Fruit fly (Drosophila melanogaster) whole organism, prepupa: ENCODE data around the gene kibra.
A peak's percentile ranks its signal among the peaks of the same experiment; 100 is the strongest.

Experiments used
- Blimp-1 ChIP-seq: fragments of 200-800 bp; sonication (Bioruptor generic); optimal IDR thresholded peaks from 3 replicates; lab custom pipeline; 2017; ENCODE audit warnings: missing biosample characterization, missing genetic modification characterization, mild to moderate bottlenecking, moderate library complexity, missing genetic modification reagents
- CG10631 ChIP-seq: fragments of 200-800 bp; sonication (Bioruptor generic); optimal IDR thresholded peaks from 2 replicates; lab custom pipeline; 2016; ENCODE audit warnings: missing biosample characterization, missing genetic modification characterization
- CG11294 ChIP-seq: fragments of 200-800 bp; sonication (Bioruptor generic); IDR thresholded peaks from 2 replicates; pipeline ENCODE4 v1.3.6; 2022; ENCODE audit warnings: missing biosample characterization, missing genetic modification characterization
- CG11762 ChIP-seq: fragments of 200-800 bp; sonication (Bioruptor generic); optimal IDR thresholded peaks from 3 replicates; lab custom pipeline; 2016; ENCODE audit warnings: missing biosample characterization, missing genetic modification characterization; ENCODE audit not compliant: insufficient read depth
- CG11902 ChIP-seq: fragments of 200-800 bp; sonication (Bioruptor generic); optimal IDR thresholded peaks from 3 replicates; lab custom pipeline; 2016; ENCODE audit warnings: missing biosample characterization, missing genetic modification characterization
- CG15336 ChIP-seq: fragments of 200-800 bp; sonication (Bioruptor generic); IDR thresholded peaks from 2 replicates; pipeline ENCODE4 v1.3.6; 2022; ENCODE audit warnings: missing biosample characterization, missing genetic modification characterization
- CG1621 ChIP-seq: fragments of 200-800 bp; sonication (Bioruptor generic); optimal IDR thresholded peaks from 3 replicates; lab custom pipeline; 2018; ENCODE audit warnings: missing biosample characterization, mild to moderate bottlenecking, missing genetic modification characterization
- CG16779 ChIP-seq: fragments of 200-800 bp; sonication (Bioruptor generic); optimal IDR thresholded peaks from 3 replicates; lab custom pipeline; 2017; ENCODE audit warnings: missing biosample characterization, mild to moderate bottlenecking, missing genetic modification characterization
- CG31627 ChIP-seq: fragments of 200-800 bp; sonication (Bioruptor generic); optimal IDR thresholded peaks from 3 replicates; lab custom pipeline; 2016; ENCODE audit warnings: missing biosample characterization, missing genetic modification characterization
- CG32006 ChIP-seq: fragments of 200-800 bp; sonication (Bioruptor generic); optimal IDR thresholded peaks from 3 replicates; lab custom pipeline; 2017; ENCODE audit warnings: missing biosample characterization, mild to moderate bottlenecking, missing genetic modification characterization
- CG34406 ChIP-seq: fragments of 200-800 bp; sonication (Bioruptor generic); optimal IDR thresholded peaks from 3 replicates; lab custom pipeline; 2016; ENCODE audit warnings: missing biosample characterization, missing genetic modification characterization
- CG3919 ChIP-seq: fragments of 200-800 bp; sonication (Bioruptor generic); optimal IDR thresholded peaks from 3 replicates; lab custom pipeline; 2016; ENCODE audit warnings: missing biosample characterization, missing genetic modification characterization
- CG4318 ChIP-seq: fragments of 200-800 bp; sonication (Bioruptor generic); optimal IDR thresholded peaks from 3 replicates; lab custom pipeline; 2017; ENCODE audit warnings: missing biosample characterization, mild to moderate bottlenecking, missing genetic modification characterization
- CG6163 ChIP-seq: fragments of 200-800 bp; sonication (Bioruptor generic); IDR thresholded peaks from 3 replicates; pipeline ENCODE4 v1.3.6; 2022; ENCODE audit warnings: missing biosample characterization, missing genetic modification characterization
- CG6276 ChIP-seq: fragments of 200-800 bp; sonication (Bioruptor generic); optimal IDR thresholded peaks from 2 replicates; lab custom pipeline; 2017; ENCODE audit warnings: missing biosample characterization, mild to moderate bottlenecking, missing genetic modification characterization
- CG6792 ChIP-seq: fragments of 200-800 bp; sonication (Bioruptor generic); optimal IDR thresholded peaks from 3 replicates; lab custom pipeline; 2016; ENCODE audit warnings: missing biosample characterization, missing genetic modification characterization
- CG6808 ChIP-seq: fragments of 200-800 bp; sonication (Bioruptor generic); optimal IDR thresholded peaks from 3 replicates; lab custom pipeline; 2017; ENCODE audit warnings: missing biosample characterization, missing genetic modification characterization, mild to moderate bottlenecking, moderate library complexity, missing genetic modification reagents
- CG7368 ChIP-seq: fragments of 200-800 bp; sonication (Bioruptor generic); optimal IDR thresholded peaks from 3 replicates; lab custom pipeline; 2016; ENCODE audit warnings: missing biosample characterization, missing genetic modification characterization
- CG8119 ChIP-seq: fragments of 200-800 bp; sonication (Bioruptor generic); IDR thresholded peaks from 3 replicates; pipeline ENCODE4 v1.3.6; 2022; ENCODE audit warnings: missing biosample characterization, missing genetic modification characterization
- CG8319 ChIP-seq: fragments of 200-800 bp; sonication (Bioruptor generic); optimal IDR thresholded peaks from 3 replicates; lab custom pipeline; 2016; ENCODE audit warnings: missing biosample characterization, missing genetic modification characterization
- CG8632 ChIP-seq: fragments of 200-800 bp; sonication (Bioruptor generic); optimal IDR thresholded peaks from 3 replicates; lab custom pipeline; 2016; ENCODE audit warnings: missing biosample characterization, missing genetic modification characterization
- CG9139 ChIP-seq: fragments of 200-800 bp; sonication (Bioruptor generic); optimal IDR thresholded peaks from 3 replicates; lab custom pipeline; 2017; ENCODE audit warnings: missing biosample characterization, mild to moderate bottlenecking, missing genetic modification characterization
- Eip75B ChIP-seq: fragments of 200-800 bp; sonication (Bioruptor generic); optimal IDR thresholded peaks from 3 replicates; lab custom pipeline; 2016; ENCODE audit warnings: missing biosample characterization, missing genetic modification characterization
- Eip78C ChIP-seq: fragments of 200-800 bp; sonication (Bioruptor generic); peaks from one replicate; lab custom pipeline; 2016; ENCODE audit warnings: missing biosample characterization, missing genetic modification characterization
- Eip93F ChIP-seq: fragments of 200-800 bp; sonication (Bioruptor generic); optimal IDR thresholded peaks from 2 replicates; lab custom pipeline; 2016; ENCODE audit warnings: missing biosample characterization, mild to moderate bottlenecking, missing genetic modification characterization
- Ets21C ChIP-seq: fragments of 200-800 bp; sonication (Bioruptor generic); optimal IDR thresholded peaks from 3 replicates; lab custom pipeline; 2016; ENCODE audit warnings: missing biosample characterization, missing genetic modification characterization
- Ets96B ChIP-seq: fragments of 200-800 bp; optimal IDR thresholded peaks from 2 replicates; lab custom pipeline; 2019; ENCODE audit warnings: missing biosample characterization, mild to moderate bottlenecking, missing genetic modification characterization, moderate library complexity
- Gug ChIP-seq: fragments of 200-800 bp; sonication (Bioruptor generic); IDR thresholded peaks from 2 replicates; pipeline ENCODE4 v1.3.6; 2022; ENCODE audit warnings: missing biosample characterization, missing genetic modification characterization
- Hr38 ChIP-seq: sonication (Bioruptor generic); optimal IDR thresholded peaks from 2 replicates; lab custom pipeline; 2016; ENCODE audit warnings: missing biosample characterization, missing genetic modification characterization
- Hr39 ChIP-seq: fragments of 200-800 bp; sonication (Bioruptor generic); optimal IDR thresholded peaks from 2 replicates; lab custom pipeline; 2016; ENCODE audit warnings: missing biosample characterization, missing genetic modification characterization
- Hr4 ChIP-seq: fragments of 200-800 bp; sonication (Bioruptor generic); optimal IDR thresholded peaks from 3 replicates; lab custom pipeline; 2016; ENCODE audit warnings: missing biosample characterization, missing genetic modification characterization
- Lpt ChIP-seq: fragments of 200-800 bp; sonication (Bioruptor generic); optimal IDR thresholded peaks from 3 replicates; lab custom pipeline; 2016; ENCODE audit warnings: missing biosample characterization, missing genetic modification characterization
- OdsH ChIP-seq: fragments of 200-800 bp; sonication (Bioruptor generic); optimal IDR thresholded peaks from 3 replicates; lab custom pipeline; 2016; ENCODE audit warnings: missing biosample characterization, missing genetic modification characterization
- Sox102F ChIP-seq: fragments of 200-800 bp; sonication (Bioruptor generic); optimal IDR thresholded peaks from 2 replicates; lab custom pipeline; 2016; ENCODE audit warnings: missing biosample characterization, mild to moderate bottlenecking, missing genetic modification characterization
- Sox14 ChIP-seq: fragments of 200-800 bp; sonication (Bioruptor generic); optimal IDR thresholded peaks from 3 replicates; lab custom pipeline; 2016; ENCODE audit warnings: missing biosample characterization, missing genetic modification characterization
- Sox15 ChIP-seq: fragments of 200-800 bp; sonication (Bioruptor generic); optimal IDR thresholded peaks from 3 replicates; lab custom pipeline; 2016; ENCODE audit warnings: missing biosample characterization, missing genetic modification characterization
- achi ChIP-seq: fragments of 200-800 bp; sonication (Bioruptor generic); optimal IDR thresholded peaks from 3 replicates; lab custom pipeline; 2016; ENCODE audit warnings: missing biosample characterization, missing genetic modification characterization
- acj6 ChIP-seq: fragments of 200-800 bp; sonication (Bioruptor generic); optimal IDR thresholded peaks from 3 replicates; lab custom pipeline; 2016; ENCODE audit warnings: missing biosample characterization, missing genetic modification characterization
- dac ChIP-seq: fragments of 200-800 bp; sonication (Bioruptor generic); optimal IDR thresholded peaks from 2 replicates; lab custom pipeline; 2017; ENCODE audit warnings: missing biosample characterization, mild to moderate bottlenecking, missing genetic modification characterization
- dsx ChIP-seq: fragments of 200-800 bp; optimal IDR thresholded peaks from 3 replicates; lab custom pipeline; 2019; ENCODE audit warnings: missing biosample characterization, mild to moderate bottlenecking, missing genetic modification characterization, moderate library complexity; ENCODE audit not compliant: poor library complexity, severe bottlenecking
- eg ChIP-seq: fragments of 200-800 bp; sonication (Bioruptor generic); IDR thresholded peaks from 3 replicates; pipeline ENCODE4 v1.3.6; 2022; ENCODE audit warnings: missing biosample characterization, missing genetic modification characterization
- esn ChIP-seq: fragments of 200-800 bp; sonication (Bioruptor generic); optimal IDR thresholded peaks from 2 replicates; lab custom pipeline; 2016; ENCODE audit warnings: missing biosample characterization, mild to moderate bottlenecking, missing genetic modification characterization, moderate library complexity
- fd85E ChIP-seq: fragments of 200-800 bp; sonication (Bioruptor generic); optimal IDR thresholded peaks from 3 replicates; lab custom pipeline; 2016; ENCODE audit warnings: missing biosample characterization, missing genetic modification characterization
- fkh ChIP-seq: fragments of 200-800 bp; sonication (Bioruptor generic); optimal IDR thresholded peaks from 3 replicates; lab custom pipeline; 2017; ENCODE audit warnings: missing biosample characterization, mild to moderate bottlenecking, missing genetic modification characterization, moderate library complexity
- pdm3 ChIP-seq: fragments of 200-800 bp; sonication (Bioruptor generic); optimal IDR thresholded peaks from 3 replicates; lab custom pipeline; 2016; ENCODE audit warnings: missing biosample characterization, missing genetic modification characterization
- salr ChIP-seq, 2 experiments: fragments of 200-800 bp; sonication (Bioruptor generic); optimal IDR thresholded peaks; 3 replicates each; lab custom pipeline; 2016 to 2018; ENCODE audit warnings: missing biosample characterization in 2 of 2, missing genetic modification characterization in 2 of 2, mild to moderate bottlenecking in 1 of 2
- spab ChIP-seq: fragments of 200-800 bp; sonication (Bioruptor generic); optimal IDR thresholded peaks from 2 replicates; lab custom pipeline; 2017; ENCODE audit warnings: missing biosample characterization, mild to moderate bottlenecking, missing genetic modification characterization, missing genetic modification reagents
- ss ChIP-seq, 2 experiments: fragments of 200-800 bp; sonication (Bioruptor generic); optimal IDR thresholded peaks; 2 replicates in 1 of 2; 3 replicates in 1 of 2; lab custom pipeline; 2017 to 2018; ENCODE audit warnings: mild to moderate bottlenecking in 2 of 2, missing biosample characterization in 2 of 2, missing genetic modification characterization in 2 of 2, moderate library complexity in 1 of 2
- topi ChIP-seq: fragments of 200-800 bp; sonication (Bioruptor generic); optimal IDR thresholded peaks from 3 replicates; lab custom pipeline; 2016; ENCODE audit warnings: missing biosample characterization, missing genetic modification characterization
- vri ChIP-seq: fragments of 200-800 bp; sonication (Bioruptor generic); optimal IDR thresholded peaks from 3 replicates; lab custom pipeline; 2016; ENCODE audit warnings: missing biosample characterization, mild to moderate bottlenecking, missing genetic modification characterization

The kibra gene

DNA sequence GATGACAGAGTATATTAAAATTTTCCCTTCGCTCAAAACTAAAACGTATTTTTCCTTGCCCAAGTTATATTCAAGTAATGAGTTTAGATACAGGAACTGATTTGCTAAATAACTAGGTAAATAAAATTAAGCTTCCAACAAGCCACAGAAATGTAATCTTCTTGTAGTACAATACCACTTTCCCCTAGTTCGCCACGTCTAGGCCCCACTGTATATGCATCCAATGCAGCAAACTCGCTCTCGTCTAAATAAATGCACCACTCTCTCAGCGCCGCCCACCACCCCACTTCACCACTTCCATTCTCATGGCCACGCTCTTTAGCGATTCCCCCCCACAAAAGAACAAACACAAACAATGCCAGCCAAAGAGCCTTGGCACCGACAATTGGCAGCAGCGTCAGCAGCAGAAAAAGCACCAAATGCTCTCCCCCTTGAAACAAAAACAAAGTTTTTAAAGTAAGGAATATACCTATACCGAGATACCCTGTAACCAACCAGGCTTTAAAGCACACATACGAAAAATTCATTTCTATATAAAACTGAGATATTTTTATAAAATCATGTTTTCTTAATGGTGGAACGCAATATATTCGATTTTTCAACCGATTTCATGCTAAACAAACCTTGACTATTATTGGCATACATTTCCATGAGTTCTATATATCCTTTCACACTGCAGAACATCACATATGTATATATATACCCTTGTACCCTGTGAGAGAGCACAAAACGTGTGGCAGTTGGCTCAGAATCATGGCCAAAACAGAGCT lies 10.7 kb upstream of the kibra start:
- peak; percentile 40 for TF ChIP-seq Ets96B (tag; lab: Kevin White, UChicago)
- peak; percentile 51; the same call in 2 of the 3 replicates for TF ChIP-seq CG6163 (GFP tag; lab: Robert Waterston, UW)
- TF ChIP-seq topi (GFP tag; lab: Kevin White, UChicago), result peak; percentile 30
- TF ChIP-seq OdsH, result peak; percentile 18
- no peak for TF ChIP-seq CG11762 (GFP tag; lab: Kevin White, UChicago)
- TF ChIP-seq CG6276 (GFP tag; lab: Kevin White, UChicago), result no peak
- no peak for TF ChIP-seq Hr38 (GFP tag; lab: Kevin White, UChicago)
- peak; percentile 10 for TF ChIP-seq achi (GFP tag; lab: Kevin White, UChicago)
- no peak for TF ChIP-seq esn (GFP tag; lab: Kevin White, UChicago)
- TF ChIP-seq CG7368 (GFP tag; lab: Kevin White, UChicago), result no peak
- TF ChIP-seq dac (GFP tag; lab: Kevin White, UChicago), result no peak
- TF ChIP-seq acj6, result peak; percentile 21
- no peak for TF ChIP-seq CG6792
- no peak for TF ChIP-seq Blimp-1 (GFP tag; lab: Kevin White, UChicago)
- TF ChIP-seq pdm3 (GFP tag; lab: Kevin White, UChicago), result no peak
- TF ChIP-seq ss (GFP tag; optimal IDR thresholded peaks at IDR 0.05; lab: Kevin White, UChicago), result peak in 1 of 2 experiments; percentile 17
- TF ChIP-seq CG1621, result peak; percentile 1
- TF ChIP-seq Gug (GFP tag; lab: Robert Waterston, UW), result no peak
- TF ChIP-seq Sox102F (GFP tag; lab: Kevin White, UChicago), result no peak
- TF ChIP-seq fkh (GFP tag; lab: Kevin White, UChicago), result no peak
- TF ChIP-seq CG6808 (GFP tag; lab: Kevin White, UChicago), result peak; percentile 0
- TF ChIP-seq CG4318 (GFP tag; lab: Kevin White, UChicago), result peak; percentile 1
- TF ChIP-seq CG8632 (GFP tag; lab: Kevin White, UChicago), result peak; percentile 3
- no peak for TF ChIP-seq salr (GFP tag; optimal IDR thresholded peaks at IDR 0.05; lab: Kevin White, UChicago)
- 0 out of 2 replicates have a peak, but pooled peaks have one; percentile 29 for TF ChIP-seq CG15336
- TF ChIP-seq vri (GFP tag; lab: Kevin White, UChicago), result no peak
- no peak for TF ChIP-seq dsx
- no peak for TF ChIP-seq CG16779
- TF ChIP-seq Eip93F, result no peak
- peak; percentile 33 for TF ChIP-seq Hr4 (GFP tag; lab: Kevin White, UChicago)
- TF ChIP-seq Eip78C (GFP tag; lab: Kevin White, UChicago), result peak; percentile 86
- no peak for TF ChIP-seq CG8319
- no peak for TF ChIP-seq Hr39 (GFP tag; lab: Kevin White, UChicago)
- TF ChIP-seq Sox14 (GFP tag; lab: Kevin White, UChicago), result peak; percentile 29
- peak; percentile 23 for TF ChIP-seq CG3919
- peak; percentile 2 for TF ChIP-seq CG34406 (GFP tag; lab: Kevin White, UChicago)
- peak; percentile 54; the same call in 1 of the 3 replicates for TF ChIP-seq eg (GFP tag; lab: Robert Waterston, UW)
- peak; percentile 41 for TF ChIP-seq Eip75B (GFP tag; lab: Kevin White, UChicago)
- no peak for TF ChIP-seq CG11902 (GFP tag; lab: Kevin White, UChicago)
- no peak for TF ChIP-seq CG31627 (GFP tag; lab: Kevin White, UChicago)
- TF ChIP-seq fd85E (GFP tag; lab: Kevin White, UChicago), result no peak
- TF ChIP-seq CG9139 (GFP tag; lab: Kevin White, UChicago), result no peak
- no peak for TF ChIP-seq Sox15
- peak; percentile 30 for TF ChIP-seq CG10631 (GFP tag; lab: Kevin White, UChicago)
- peak; percentile 13 for TF ChIP-seq spab (GFP tag; lab: Kevin White, UChicago)
- TF ChIP-seq CG32006 (GFP tag; lab: Kevin White, UChicago), result peak; percentile 34
- TF ChIP-seq CG11294 (GFP tag; lab: Robert Waterston, UW), result peak; percentile 20; the same call in 1 of the 2 replicates
- TF ChIP-seq Ets21C (GFP tag; lab: Kevin White, UChicago), result no peak
- TF ChIP-seq Lpt (GFP tag; lab: Kevin White, UChicago), result peak; percentile 1
- TF ChIP-seq CG8119 (GFP tag; lab: Robert Waterston, UW), result no peak; the same call in 2 of the 3 replicates
